Worm (Caenorhabditis elegans) whole organism, L2 larva: ENCODE measurements around the gene atz-1.

Experiments
- nhr-237 ChIP-seq: fragments of 150-350 bp; optimal IDR thresholded peaks from 2 replicates; lab custom pipeline; 2014; ENCODE audit warnings: missing biosample characterization, missing genetic modification characterization
- snpc-4 ChIP-seq: fragments of 150-350 bp; optimal IDR thresholded peaks from 2 replicates; lab custom pipeline; 2014; ENCODE audit warnings: missing biosample characterization, missing genetic modification characterization
- unc-62 ChIP-seq: fragments of 150-350 bp; optimal IDR thresholded peaks from 2 replicates; lab custom pipeline; 2014; ENCODE audit warnings: missing biosample characterization, missing genetic modification reagents, missing genetic modification characterization

DNA sequence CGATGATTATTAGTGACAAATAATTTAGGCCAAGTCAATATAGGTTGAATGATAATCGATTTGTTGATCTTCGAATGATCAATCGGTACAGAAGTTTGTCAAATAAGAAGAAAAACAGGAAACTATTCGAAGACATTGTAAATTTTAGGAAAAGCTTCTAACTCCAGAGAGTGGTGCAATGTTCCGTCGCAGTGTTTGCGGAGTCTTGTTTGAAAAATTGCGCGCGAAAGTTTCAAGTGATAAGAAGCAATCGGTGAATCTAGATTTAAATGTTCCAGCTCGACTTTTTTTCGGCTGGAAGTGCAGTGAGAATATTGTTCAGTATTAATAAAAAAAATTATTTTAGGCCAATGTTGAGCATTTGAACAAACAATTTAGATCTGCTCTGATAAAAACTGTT is 41.2 kb downstream of the atz-1 start:
- TF ChIP-seq nhr-237 (tag; lab: Kevin White, UChicago) (no peak), unc-62 (GFP tag; lab: Kevin White, UChicago) (no peak), snpc-4 (tag; lab: Kevin White, UChicago) (no peak)
